Worm (Caenorhabditis elegans) whole organism, L4/young adult: ENCODE results near the gene sri-78.

Source experiments
- W03F9.2 ChIP-seq: fragments of 150-350 bp; optimal IDR thresholded peaks from 2 replicates; lab custom pipeline; 2014; ENCODE audit warnings: missing biosample characterization, missing genetic modification characterization
- him-1 ChIP-seq: sonication (generic microtip); optimal IDR thresholded peaks from 2 replicates; lab custom pipeline; 2016; ENCODE audit warnings: missing genotype, missing genetic modification reagents, missing genetic modification characterization, missing compliant biosample characterization

DNA sequence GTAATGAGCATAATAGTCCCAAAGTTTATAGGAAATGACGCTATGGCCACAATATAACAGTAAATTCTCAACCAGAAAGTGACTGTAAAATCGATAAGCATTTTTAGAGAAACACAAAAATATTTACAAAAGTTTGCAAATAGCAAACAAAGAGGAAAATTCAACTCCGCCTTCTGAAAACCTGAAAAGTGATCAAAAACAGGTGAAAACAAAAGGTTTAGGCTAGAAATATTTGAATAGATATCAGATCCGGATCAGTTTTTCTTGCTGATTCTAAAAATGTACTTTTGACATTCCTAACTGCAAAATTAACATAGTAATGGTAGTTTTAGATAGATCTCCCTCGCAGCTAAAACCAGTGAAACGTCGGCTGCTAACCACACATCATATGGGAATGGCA lies 14.0 kb downstream of the sri-78 start, which contains the start of gene sri-51:
- TF ChIP-seq him-1 (tag; lab: Kevin White, UChicago) (no peak), W03F9.2 (tag; lab: Kevin White, UChicago) (no peak)
